Fruit fly (Drosophila melanogaster): ENCODE measurements around the gene CG42750.

The CG42750 gene

DNA sequence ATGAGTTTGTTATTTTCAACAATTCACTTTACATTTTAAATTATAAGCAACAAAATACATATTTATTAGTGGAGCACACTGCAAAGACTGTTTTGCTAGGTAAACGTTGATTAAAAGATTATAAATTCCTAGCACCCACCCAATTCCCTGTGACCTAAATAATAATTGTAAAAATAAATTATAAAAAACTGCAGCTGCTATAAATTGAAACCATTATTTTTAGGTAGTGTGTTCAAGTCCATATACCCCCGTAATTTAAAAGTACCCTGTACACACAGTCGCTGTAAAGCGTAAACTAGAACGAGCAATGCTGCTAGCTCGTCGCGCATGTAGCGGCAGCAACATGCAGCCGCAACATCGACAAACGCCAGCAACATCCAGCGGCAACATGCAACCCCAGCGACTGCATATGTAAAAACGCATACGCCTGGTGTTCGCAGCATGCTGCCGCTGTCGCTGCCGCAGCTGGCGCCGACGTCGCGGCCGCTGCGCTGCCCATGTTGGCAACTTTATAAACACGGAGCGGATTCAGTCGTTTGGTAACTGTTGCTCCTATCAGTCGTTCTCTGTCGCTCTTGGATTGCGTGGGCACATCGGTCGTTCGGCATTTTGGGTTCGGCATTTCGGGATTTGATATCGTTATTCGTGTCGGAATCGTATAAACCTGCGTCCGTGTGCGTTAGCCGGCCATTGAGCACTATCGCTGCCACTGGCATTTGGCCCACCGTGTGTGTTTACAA is 44.2 kb upstream of the CG42750 start, which contains the start of gene Fas3 (continued):
- TF ChIP-seq nmo (GFP tag; optimal IDR thresholded peaks at IDR 0.05) (no peak), vvl (GFP tag; IDR thresholded peaks at IDR 0.05) (peak; percentile 72), CG17912 (GFP tag; optimal IDR thresholded peaks at IDR 0.05) (no peak), lov (optimal IDR thresholded peaks at IDR 0.05) (no peak), lov (GFP tag; IDR thresholded peaks at IDR 0.05) (no peak), croc (GFP tag; conservative IDR thresholded peaks at IDR 0.05) (no peak), tin (GFP tag; optimal IDR thresholded peaks at IDR 0.05) (no peak), CG10979 (tag; optimal IDR thresholded peaks at IDR 0.05) (peak; percentile 9), CG17359 (tag; optimal IDR thresholded peaks at IDR 0.05) (no peak), ATbp (GFP tag; optimal IDR thresholded peaks at IDR 0.05) (no peak), CG6683 (GFP tag; optimal IDR thresholded peaks at IDR 0.05) (no peak), zfh2 (GFP tag; optimal IDR thresholded peaks at IDR 0.05) (no peak), inv (GFP tag; IDR thresholded peaks at IDR 0.05; ENCODE audit: partially characterized antibody) (no peak), Sox100B (GFP tag; optimal IDR thresholded peaks at IDR 0.05) (no peak), Fer3 (tag; optimal IDR thresholded peaks at IDR 0.05) (no peak), gcm (GFP tag; optimal IDR thresholded peaks at IDR 0.05) (no peak), hbn (GFP tag; IDR thresholded peaks at IDR 0.05; ENCODE audit: partially characterized antibody) (no peak), H15 (GFP tag; IDR thresholded peaks at IDR 0.05) (no peak), lola (GFP tag; optimal IDR thresholded peaks at IDR 0.05) (no peak), rib (GFP tag; IDR thresholded peaks at IDR 0.05) (0 out of 2 replicates have a peak, but pooled peaks have one; percentile 19), fru (optimal IDR thresholded peaks at IDR 0.05) (no peak), pnt (GFP tag; optimal IDR thresholded peaks at IDR 0.05) (no peak), CG14441 (GFP tag; IDR thresholded peaks at IDR 0.05) (no peak), Sin3A (optimal IDR thresholded peaks at IDR 0.05) (no peak), CG18619 (GFP tag; optimal IDR thresholded peaks at IDR 0.05) (no peak), cad (GFP tag; optimal IDR thresholded peaks at IDR 0.05) (no peak), toy (GFP tag; IDR thresholded peaks at IDR 0.05) (no peak), ken (GFP tag; IDR thresholded peaks at IDR 0.05) (no peak), pros (GFP tag; optimal IDR thresholded peaks at IDR 0.05) (no peak), tna (GFP tag; IDR thresholded peaks at IDR 0.05; ENCODE audit: partially characterized antibody) (no peak), E2f2 (GFP tag; IDR thresholded peaks at IDR 0.05) (0 out of 2 replicates have a peak, but pooled peaks have one; percentile 22), CG10147 (GFP tag; optimal IDR thresholded peaks at IDR 0.05) (peak; percentile 29), CG2875 (GFP tag; optimal IDR thresholded peaks at IDR 0.05) (no peak), CG9876 (GFP tag; optimal IDR thresholded peaks at IDR 0.05) (no peak), Ravus (GFP tag; IDR thresholded peaks at IDR 0.05) (no peak), CTCF (GFP tag; optimal IDR thresholded peaks at IDR 0.05) (no peak), CG1529 (GFP tag; optimal IDR thresholded peaks at IDR 0.05) (peak; percentile 11), CG16813 (GFP tag; IDR thresholded peaks at IDR 0.05; ENCODE audit: partially characterized antibody) (peak; percentile 44; the same call in 1 of the 3 replicates), ase (GFP tag; IDR thresholded peaks at IDR 0.05) (no peak), CG11504 (tag; optimal IDR thresholded peaks at IDR 0.05) (peak; percentile 100), CG4854 (GFP tag; optimal IDR thresholded peaks at IDR 0.05) (no peak), CG17829 (tag; optimal IDR thresholded peaks at IDR 0.05) (peak; percentile 49), zfh1 (GFP tag; IDR thresholded peaks at IDR 0.05) (0 out of 3 replicates have a peak, but pooled peaks have one; percentile 14), CG43689 (GFP tag; IDR thresholded peaks at IDR 0.05) (no peak), CG10431 (GFP tag; optimal IDR thresholded peaks at IDR 0.05) (no peak), CG12659 (GFP tag; optimal IDR thresholded peaks at IDR 0.05) (peak; percentile 14), phol (tag; optimal IDR thresholded peaks at IDR 0.05) (peak; percentile 9), btn (GFP tag; optimal IDR thresholded peaks at IDR 0.05) (no peak), ac (GFP tag; optimal IDR thresholded peaks at IDR 0.05) (peak; percentile 5), CG8944 (GFP tag; optimal IDR thresholded peaks at IDR 0.05) (no peak), eve (GFP tag; optimal IDR thresholded peaks at IDR 0.05) (no peak)

Data from whole organism, embryonic.